Fruit fly (Drosophila melanogaster) whole organism, embryonic: ENCODE measurements around the gene CG14868.

ENCODE experiments used
- Atf3 ChIP-seq: fragments of 200-800 bp; sonication (Bioruptor generic); optimal IDR thresholded peaks from 3 replicates; lab custom pipeline; 2016; ENCODE audit warnings: missing biosample characterization, missing genetic modification characterization
- B-H2 ChIP-seq: fragments of 200-800 bp; sonication (Bioruptor generic); optimal IDR thresholded peaks from 2 replicates; lab custom pipeline; 2018; ENCODE audit warnings: missing biosample characterization, mild to moderate bottlenecking, missing genetic modification characterization
- CG10543 ChIP-seq: fragments of 200-800 bp; sonication (Bioruptor generic); optimal IDR thresholded peaks from 3 replicates; lab custom pipeline; 2017; ENCODE audit warnings: missing biosample characterization, mild to moderate bottlenecking, missing genetic modification characterization, moderate library complexity
- CG10979 ChIP-seq: fragments of 200-800 bp; sonication (Bioruptor generic); optimal IDR thresholded peaks from 2 replicates; lab custom pipeline; 2018; ENCODE audit warnings: missing biosample characterization, mild to moderate bottlenecking, missing genetic modification characterization, moderate library complexity
- CG1233 ChIP-seq: fragments of 200-800 bp; sonication (Bioruptor generic); optimal IDR thresholded peaks from 4 replicates; lab custom pipeline; 2018; ENCODE audit warnings: missing biosample characterization, mild to moderate bottlenecking, missing genetic modification characterization
- CG12391 ChIP-seq: fragments of 200-800 bp; sonication (Bioruptor generic); optimal IDR thresholded peaks from 3 replicates; lab custom pipeline; 2018; ENCODE audit warnings: missing biosample characterization, mild to moderate bottlenecking, missing genetic modification characterization, moderate library complexity
- CG14965 ChIP-seq: fragments of 200-800 bp; sonication (Bioruptor generic); optimal IDR thresholded peaks from 2 replicates; lab custom pipeline; 2016; ENCODE audit warnings: missing biosample characterization, missing genetic modification characterization, borderline replicate concordance
- CG16813 ChIP-seq: fragments of 200-800 bp; sonication (Bioruptor generic); IDR thresholded peaks from 3 replicates; pipeline ENCODE4 v1.3.6; 2022; ENCODE audit warnings: missing biosample characterization, missing genetic modification characterization; ENCODE audit not compliant: partially characterized antibody
- CG1792 ChIP-seq: fragments of 200-800 bp; sonication (Bioruptor generic); optimal IDR thresholded peaks from 2 replicates; lab custom pipeline; 2016; ENCODE audit warnings: missing biosample characterization, missing genetic modification characterization
- CG18011 ChIP-seq: fragments of 200-800 bp; sonication (Bioruptor generic); optimal IDR thresholded peaks from 2 replicates; lab custom pipeline; 2017; ENCODE audit warnings: missing biosample characterization, missing genetic modification characterization, mild to moderate bottlenecking, moderate library complexity, missing genotype
- CG30403 ChIP-seq: fragments of 200-800 bp; sonication (Bioruptor generic); optimal IDR thresholded peaks from 3 replicates; lab custom pipeline; 2016; ENCODE audit warnings: missing biosample characterization, missing genetic modification characterization
- CG32772 ChIP-seq: fragments of 200-800 bp; sonication (Bioruptor generic); IDR thresholded peaks from 2 replicates; pipeline ENCODE4 v1.3.6; 2022; ENCODE audit warnings: missing biosample characterization, missing genetic modification characterization
- CG3838 ChIP-seq: fragments of 200-800 bp; sonication (Bioruptor generic); optimal IDR thresholded peaks from 3 replicates; lab custom pipeline; 2016; ENCODE audit warnings: missing biosample characterization, missing genetic modification characterization
- CG43689 ChIP-seq: fragments of 200-800 bp; sonication (Bioruptor generic); IDR thresholded peaks from 2 replicates; pipeline ENCODE4 v1.3.6; 2022; ENCODE audit warnings: missing biosample characterization, missing genetic modification characterization
- CG4617 ChIP-seq: fragments of 200-800 bp; sonication (Bioruptor generic); optimal IDR thresholded peaks from 3 replicates; lab custom pipeline; 2016; ENCODE audit warnings: missing biosample characterization, missing genetic modification characterization, borderline replicate concordance
- CG6272 ChIP-seq: fragments of 200-800 bp; sonication (Bioruptor generic); IDR thresholded peaks from 2 replicates; pipeline ENCODE4 v1.3.6; 2022; ENCODE audit warnings: missing biosample characterization, missing genetic modification characterization
- CG7357 ChIP-seq: fragments of 200-800 bp; sonication (Bioruptor generic); IDR thresholded peaks from 3 replicates; pipeline ENCODE4 v1.3.6; 2022; ENCODE audit warnings: missing biosample characterization, missing genetic modification characterization
- CG9727 ChIP-seq: fragments of 200-800 bp; sonication (Bioruptor generic); optimal IDR thresholded peaks from 3 replicates; lab custom pipeline; 2017; ENCODE audit warnings: missing biosample characterization, mild to moderate bottlenecking, missing genetic modification characterization
- Chrac-16 ChIP-seq: fragments of 200-800 bp; sonication (Bioruptor generic); optimal IDR thresholded peaks from 3 replicates; lab custom pipeline; 2016; ENCODE audit warnings: missing biosample characterization, missing genetic modification characterization
- CrebB ChIP-seq: fragments of 200-800 bp; sonication (Bioruptor generic); optimal IDR thresholded peaks from 3 replicates; lab custom pipeline; 2018; ENCODE audit warnings: missing biosample characterization, mild to moderate bottlenecking, missing genetic modification characterization
- Deaf1 ChIP-seq: fragments of 200-800 bp; optimal IDR thresholded peaks from 3 replicates; lab custom pipeline; 2019; ENCODE audit warnings: missing biosample characterization, mild to moderate bottlenecking, missing genetic modification characterization, moderate library complexity
- ERR ChIP-seq: fragments of 200-800 bp; sonication (Bioruptor generic); optimal IDR thresholded peaks from 2 replicates; lab custom pipeline; 2016; ENCODE audit warnings: missing biosample characterization, missing genetic modification characterization
- Eip74EF ChIP-seq, 2 experiments: fragments of 200-800 bp in 1 of 2; fragments of >200 bp in 1 of 2; sonication (Bioruptor generic) in 1 of 2; optimal IDR thresholded peaks; 2 replicates each; lab custom pipeline; 2017 to 2019; ENCODE audit warnings: missing biosample characterization in 2 of 2, missing genetic modification characterization in 2 of 2, mild to moderate bottlenecking in 1 of 2, moderate library complexity in 1 of 2
- H15 ChIP-seq: fragments of 200-800 bp; sonication (Bioruptor generic); IDR thresholded peaks from 3 replicates; pipeline ENCODE4 v1.3.6; 2022; ENCODE audit warnings: missing biosample characterization, missing genetic modification characterization
- HHEX ChIP-seq: fragments of 200-800 bp; sonication (Bioruptor generic); optimal IDR thresholded peaks from 3 replicates; lab custom pipeline; 2017; ENCODE audit warnings: missing biosample characterization, mild to moderate bottlenecking, missing genetic modification characterization, missing genetic modification reagents
- Hmr ChIP-seq: fragments of 200-800 bp; sonication (Bioruptor generic); optimal IDR thresholded peaks from 3 replicates; lab custom pipeline; 2017; ENCODE audit warnings: mild to moderate bottlenecking, missing biosample characterization, missing genetic modification reagents, missing genetic modification characterization
- Hr39 ChIP-seq: fragments of >200 bp; optimal IDR thresholded peaks from 2 replicates; lab custom pipeline; 2017
- Oli ChIP-seq: fragments of 200-800 bp; sonication (Bioruptor generic); optimal IDR thresholded peaks from 2 replicates; lab custom pipeline; 2018; ENCODE audit warnings: missing biosample characterization, mild to moderate bottlenecking, missing genetic modification characterization, moderate library complexity
- Sox102F ChIP-seq: fragments of 200-800 bp; sonication (Bioruptor generic); optimal IDR thresholded peaks from 2 replicates; lab custom pipeline; 2018; ENCODE audit warnings: missing biosample characterization, mild to moderate bottlenecking, missing genetic modification characterization, moderate library complexity
- ab ChIP-seq: fragments of 200-800 bp; sonication (Bioruptor generic); optimal IDR thresholded peaks from 2 replicates; lab custom pipeline; 2016; ENCODE audit warnings: missing biosample characterization, missing genetic modification characterization
- ac ChIP-seq: fragments of 200-800 bp; sonication (Bioruptor generic); optimal IDR thresholded peaks from 3 replicates; lab custom pipeline; 2017; ENCODE audit warnings: missing biosample characterization, mild to moderate bottlenecking, missing genetic modification characterization
- cwo ChIP-seq: fragments of 200-800 bp; sonication (Bioruptor generic); optimal IDR thresholded peaks from 3 replicates; lab custom pipeline; 2017; ENCODE audit warnings: missing biosample characterization, missing genetic modification characterization, mild to moderate bottlenecking, moderate library complexity, missing genetic modification reagents
- esg ChIP-seq: fragments of 200-800 bp; sonication (Bioruptor generic); conservative IDR thresholded peaks from 2 replicates; pipeline ENCODE4 v1.3.6; 2022; ENCODE audit warnings: missing biosample characterization, missing genetic modification characterization
- fd102C ChIP-seq: fragments of 200-800 bp; sonication (Bioruptor generic); optimal IDR thresholded peaks from 2 replicates; lab custom pipeline; 2018; ENCODE audit warnings: missing biosample characterization, mild to moderate bottlenecking, missing genetic modification characterization, moderate library complexity
- fd64A ChIP-seq: fragments of 200-800 bp; sonication (Bioruptor generic); optimal IDR thresholded peaks from 3 replicates; lab custom pipeline; 2018; ENCODE audit warnings: missing biosample characterization, mild to moderate bottlenecking, missing genetic modification characterization
- jumu ChIP-seq: fragments of 200-800 bp; sonication (Bioruptor generic); optimal IDR thresholded peaks from 3 replicates; lab custom pipeline; 2016; ENCODE audit warnings: missing biosample characterization, missing genetic modification characterization
- ken ChIP-seq: fragments of 200-800 bp; sonication (Bioruptor generic); IDR thresholded peaks from 3 replicates; pipeline ENCODE4 v1.3.6; 2022; ENCODE audit warnings: missing biosample characterization, missing genetic modification characterization
- kni ChIP-seq: fragments of 200-800 bp; sonication (Bioruptor generic); optimal IDR thresholded peaks from 3 replicates; lab custom pipeline; 2017; ENCODE audit warnings: mild to moderate bottlenecking, missing biosample characterization, missing genetic modification reagents, missing genetic modification characterization
- mirr ChIP-seq: fragments of 200-800 bp; sonication (Bioruptor generic); optimal IDR thresholded peaks from 3 replicates; lab custom pipeline; 2018; ENCODE audit warnings: missing biosample characterization, mild to moderate bottlenecking, missing genetic modification characterization
- nmo ChIP-seq: fragments of 200-800 bp; sonication (Bioruptor generic); optimal IDR thresholded peaks from 2 replicates; lab custom pipeline; 2018; ENCODE audit warnings: missing biosample characterization, mild to moderate bottlenecking, missing genetic modification characterization, moderate library complexity
- scrt ChIP-seq: fragments of 200-800 bp; sonication (Bioruptor generic); optimal IDR thresholded peaks from 2 replicates; lab custom pipeline; 2018; ENCODE audit warnings: missing biosample characterization, mild to moderate bottlenecking, missing genetic modification characterization, moderate library complexity
- sima ChIP-seq: fragments of 200-800 bp; sonication (Bioruptor generic); optimal IDR thresholded peaks from 2 replicates; lab custom pipeline; 2016; ENCODE audit warnings: missing biosample characterization, missing genetic modification characterization
- wor ChIP-seq: fragments of 200-800 bp; sonication (Bioruptor generic); IDR thresholded peaks from 2 replicates; pipeline ENCODE4 v1.3.6; 2022; ENCODE audit warnings: missing biosample characterization, missing genetic modification characterization

CG14868 gene

DNA sequence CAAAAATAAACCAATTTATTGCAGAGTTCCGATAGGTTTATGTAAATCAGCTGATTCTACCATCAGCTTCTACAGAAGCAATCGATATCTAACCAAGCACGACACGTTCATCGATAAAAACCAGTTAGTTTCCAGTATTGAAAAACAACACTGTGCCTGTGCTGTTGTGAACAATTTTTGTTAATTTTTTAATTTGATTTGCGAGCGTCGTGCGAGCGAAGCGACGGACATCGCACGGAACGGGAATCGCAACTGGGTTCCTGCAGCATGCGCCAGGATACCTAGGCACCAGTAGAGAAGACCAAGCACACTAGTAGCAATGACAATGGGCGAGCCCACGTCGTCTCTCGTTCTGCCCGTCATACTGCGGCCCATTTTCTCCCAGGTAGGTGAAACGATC, 2.1 kb upstream of the CG14868 start, which contains the start of the genes Ccm3 and CG6136 (continued):
- TF ChIP-seq CG32772 (GFP tag; lab: Robert Waterston, UW) (no peak), Sox102F (GFP tag; lab: Kevin White, UChicago) (no peak), jumu (GFP tag; lab: Kevin White, UChicago) (peak; percentile 2), CG43689 (GFP tag; lab: Robert Waterston, UW) (no peak), CG12391 (tag; lab: Kevin White, UChicago) (peak; percentile 16), Deaf1 (tag; lab: Kevin White, UChicago) (peak; percentile 50), CG3838 (no peak), ERR (GFP tag; lab: Kevin White, UChicago) (peak; percentile 21), sima (GFP tag; lab: Kevin White, UChicago) (no peak), wor (GFP tag; lab: Robert Waterston, UW) (no peak), CG1792 (GFP tag; lab: Kevin White, UChicago) (peak; percentile 57), esg (no peak), cwo (no peak), CG14965 (GFP tag; lab: Kevin White, UChicago) (no peak), ac (no peak), CrebB (tag; lab: Kevin White, UChicago) (peak; percentile 21), Hr39 (peak; percentile 64), CG10979 (peak; percentile 36), CG30403 (peak; percentile 41), Hmr (GFP tag; lab: Kevin White, UChicago) (peak; percentile 69), fd102C (GFP tag; lab: Kevin White, UChicago) (no peak), mirr (GFP tag; lab: Kevin White, UChicago) (peak; percentile 33), CG6272 (GFP tag; lab: Robert Waterston, UW) (0 out of 2 replicates have a peak, but pooled peaks have one; percentile 10), Atf3 (GFP tag; lab: Kevin White, UChicago) (no peak), CG7357 (no peak), kni (GFP tag; lab: Kevin White, UChicago) (no peak), ab (GFP tag; lab: Kevin White, UChicago) (no peak), Chrac-16 (GFP tag; lab: Kevin White, UChicago) (no peak), CG10543 (GFP tag; lab: Kevin White, UChicago) (no peak), Eip74EF (GFP tag; optimal IDR thresholded peaks at IDR 0.05; lab: Kevin White, UChicago) (no peak), Oli (no peak), CG4617 (GFP tag; lab: Kevin White, UChicago) (peak; percentile 88), B-H2 (GFP tag; lab: Kevin White, UChicago) (peak; percentile 68), H15 (GFP tag; lab: Robert Waterston, UW) (peak; percentile 40; the same call in 1 of the 3 replicates), CG9727 (peak; percentile 25), CG18011 (GFP tag; lab: Kevin White, UChicago) (no peak), CG16813 (GFP tag; lab: Robert Waterston, UW) (peak; percentile 88), HHEX (GFP tag; lab: Kevin White, UChicago) (no peak), nmo (GFP tag; lab: Kevin White, UChicago) (peak; percentile 43), CG1233 (GFP tag; lab: Kevin White, UChicago) (no peak), ken (GFP tag; lab: Robert Waterston, UW) (no peak), scrt (GFP tag; lab: Kevin White, UChicago) (no peak), fd64A (GFP tag; lab: Kevin White, UChicago) (no peak)
- TF ChIP-seq, all 482 proteins: peak for 210
